Worm (Caenorhabditis elegans): ENCODE measurements around the gene lgc-27.

The lgc-27 gene

DNA sequence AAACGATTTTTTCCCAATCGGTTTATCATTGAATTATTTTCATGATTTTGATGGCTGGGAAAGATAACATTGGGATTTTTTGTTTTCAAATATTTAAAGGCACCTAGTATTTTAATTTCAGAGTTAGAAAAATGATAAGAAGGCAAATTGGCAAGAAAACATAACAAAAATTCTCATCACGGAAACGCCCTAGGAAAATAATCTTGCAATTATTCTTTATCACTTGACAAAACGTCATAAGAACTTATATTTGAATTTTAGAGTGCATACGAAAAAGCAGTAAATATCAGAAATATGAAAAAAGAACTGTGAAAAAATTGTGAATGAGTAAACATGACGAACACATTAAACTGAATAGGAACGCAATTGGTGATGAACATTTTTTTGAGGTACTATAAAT, 8.5 kb downstream of the lgc-27 start:
- TF ChIP-seq chd-7 (tag; optimal IDR thresholded peaks at IDR 0.05) (no peak), B0019.2 (GFP tag; conservative IDR thresholded peaks at IDR 0.05) (no peak), ama-1 (optimal IDR thresholded peaks at IDR 0.05) (no peak), ama-1 (GFP tag; optimal IDR thresholded peaks at IDR 0.05) (no peak), mel-28 (tag; optimal IDR thresholded peaks at IDR 0.05; ENCODE audit: borderline replicate concordance) (no peak), ceh-79 (tag; optimal IDR thresholded peaks at IDR 0.05) (no peak), rec-8 (tag; optimal IDR thresholded peaks at IDR 0.05) (no peak), B0035.1 (tag; optimal IDR thresholded peaks at IDR 0.05) (no peak), ceh-100 (GFP tag; IDR thresholded peaks at IDR 0.05) (no peak), rcor-1 (GFP tag; IDR thresholded peaks at IDR 0.05) (no peak), bed-2 (GFP tag; IDR thresholded peaks at IDR 0.05) (no peak), ceh-27 (GFP tag; optimal IDR thresholded peaks at IDR 0.05) (no peak), nhr-27 (tag; optimal IDR thresholded peaks at IDR 0.05) (no peak)

DNA sequence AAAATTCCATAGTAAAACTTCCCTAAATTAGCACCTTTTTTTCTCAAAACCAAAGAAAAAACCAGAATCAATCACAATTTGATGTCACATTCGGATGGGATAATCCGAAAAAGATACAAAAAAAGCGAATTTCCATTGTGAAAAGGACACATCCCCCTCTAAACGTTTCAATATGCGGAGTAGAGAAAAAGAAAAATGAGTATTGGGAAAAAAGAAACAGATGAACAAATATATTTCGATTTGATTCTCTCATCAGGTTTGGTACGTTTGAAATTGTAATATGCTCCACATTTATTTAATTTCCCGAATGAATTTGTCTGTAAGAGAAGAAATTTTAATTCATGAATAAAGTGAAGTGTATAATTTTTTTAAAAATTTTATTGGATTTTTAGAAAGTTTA, 9.4 kb downstream of the lgc-27 start:
- TF ChIP-seq pha-4 (tag; optimal IDR thresholded peaks at IDR 0.05) = no peak

DNA sequence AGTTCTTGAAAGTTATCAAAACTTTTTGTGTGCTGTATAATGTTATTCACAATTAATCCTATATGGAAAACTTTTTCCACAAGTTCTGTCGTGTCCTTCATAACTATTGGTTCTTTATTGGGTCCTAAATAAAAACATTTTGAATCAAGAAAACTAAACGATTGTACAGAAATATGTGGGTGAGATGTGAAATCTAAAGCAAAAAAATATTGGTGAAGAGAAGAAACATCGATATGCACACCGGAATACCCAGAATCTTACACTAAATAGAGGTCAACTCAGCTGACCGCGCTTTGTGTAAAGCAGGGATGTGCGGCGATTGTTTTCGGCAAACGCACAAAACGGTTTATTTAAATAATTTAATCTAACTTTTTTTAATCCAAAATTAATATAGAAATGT, 12.4 kb downstream of the lgc-27 start, which contains the start of gene T05A7.13:
Gene T05A7.13 (minus strand): TSS at position 101 of the 400 bp plus-strand sequence.
- TF ChIP-seq ceh-79 (tag; optimal IDR thresholded peaks at IDR 0.05) (no peak), lsl-1 (GFP tag; optimal IDR thresholded peaks at IDR 0.05) (no peak), F55B11.4 (tag; optimal IDR thresholded peaks at IDR 0.05; ENCODE audit: borderline replicate concordance, insufficient read depth) (no peak), D2030.7 (GFP tag; IDR thresholded peaks at IDR 0.05) (no peak), him-1 (tag; optimal IDR thresholded peaks at IDR 0.05) (no peak)

DNA sequence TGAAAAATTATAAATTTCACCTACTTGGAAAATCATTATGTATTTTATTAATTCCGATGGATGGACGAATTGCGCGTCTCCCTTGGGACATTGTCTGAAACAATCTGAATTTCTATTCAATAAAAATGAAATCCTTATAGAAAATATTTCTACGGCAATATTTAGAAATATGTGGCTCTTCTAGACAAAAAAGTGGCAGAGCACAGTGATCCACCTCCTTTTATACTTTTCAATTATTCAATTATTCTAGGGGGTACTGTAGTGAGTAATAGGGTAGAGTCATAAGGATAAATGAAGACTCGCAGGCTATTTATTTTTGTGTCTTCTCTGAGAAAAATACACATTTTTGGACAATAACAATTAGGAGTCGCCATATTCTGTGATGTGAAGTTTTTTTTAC, 14.3 kb downstream of the lgc-27 start, which contains the start of gene T05A7.12:
Gene T05A7.12 (minus strand): TSS at position 101 of the 400 bp plus-strand sequence.
- TF ChIP-seq aptf-3 (GFP tag; IDR thresholded peaks at IDR 0.05) = no peak

DNA sequence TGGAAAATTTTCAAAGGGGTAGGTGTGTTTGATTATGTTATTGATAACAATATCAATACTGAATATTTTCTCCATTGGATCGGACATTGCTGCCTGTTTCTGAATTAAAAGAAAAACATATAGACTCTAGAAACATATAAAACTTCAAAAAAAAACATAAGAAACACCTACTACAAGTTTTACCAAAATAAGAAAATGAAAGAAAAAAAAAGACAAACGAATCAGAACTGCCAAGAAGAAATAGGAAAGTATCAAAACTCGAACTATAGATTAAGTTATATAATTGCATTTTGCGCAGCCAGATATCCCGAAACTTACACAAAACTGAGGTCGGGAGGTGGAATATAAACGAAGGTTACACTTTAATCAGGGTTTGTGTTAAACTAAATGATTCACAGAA, 16.5 kb downstream of the lgc-27 start, which contains the start of gene T05A7.11:
Gene T05A7.11 (minus strand): TSS at position 101 of the 400 bp plus-strand sequence.
- no peak for TF ChIP-seq atf-7 (tag; optimal IDR thresholded peaks at IDR 0.05)
- TF ChIP-seq Y53G8AR.9 (GFP tag; conservative IDR thresholded peaks at IDR 0.05) = no peak
- no peak for TF ChIP-seq F55B11.4 (tag; optimal IDR thresholded peaks at IDR 0.05; ENCODE audit: borderline replicate concordance, insufficient read depth)
- no peak for TF ChIP-seq hlh-26 (GFP tag; conservative IDR thresholded peaks at IDR 0.05)
- TF ChIP-seq nhr-27 (tag; optimal IDR thresholded peaks at IDR 0.05) = no peak
- no peak for TF ChIP-seq madf-10 (tag; optimal IDR thresholded peaks at IDR 0.05)
- TF ChIP-seq tlf-1 (GFP tag; optimal IDR thresholded peaks at IDR 0.05) = no peak
- no peak for TF ChIP-seq rec-8 (tag; optimal IDR thresholded peaks at IDR 0.05)
- TF ChIP-seq B0019.2 (GFP tag; conservative IDR thresholded peaks at IDR 0.05) = no peak
- TF ChIP-seq fkh-3 (tag; optimal IDR thresholded peaks at IDR 0.05) = no peak
- TF ChIP-seq unc-130 (GFP tag; optimal IDR thresholded peaks at IDR 0.05) = no peak
- TF ChIP-seq ccch-3 (GFP tag; optimal IDR thresholded peaks at IDR 0.05) = no peak
- no peak for TF ChIP-seq Y95B8A.8 (GFP tag; IDR thresholded peaks at IDR 0.05)
- TF ChIP-seq ztf-3 (GFP tag; optimal IDR thresholded peaks at IDR 0.05) = no peak
- no peak for TF ChIP-seq hmg-20 (GFP tag; IDR thresholded peaks at IDR 0.05)
- TF ChIP-seq nfya-1 (tag; optimal IDR thresholded peaks at IDR 0.05; ENCODE audit: borderline replicate concordance, insufficient read depth) = no peak
- TF ChIP-seq lin-26 (GFP tag; IDR thresholded peaks at IDR 0.05) = no peak
- TF ChIP-seq mxl-1 (tag; optimal IDR thresholded peaks at IDR 0.05) = no peak
- no peak for TF ChIP-seq ceh-100 (GFP tag; IDR thresholded peaks at IDR 0.05)
